Worm (Caenorhabditis elegans) whole organism, L3 larva: ENCODE results near the gene C01G10.4.
A peak's percentile ranks its signal among the peaks of the same experiment; 100 is the strongest.

Experiments
- ZK546.5 ChIP-seq: sonication (generic microtip); optimal IDR thresholded peaks from 2 replicates; lab custom pipeline; 2017; ENCODE audit warnings: missing biosample characterization, missing genetic modification characterization
- ama-1 ChIP-seq: fragments of 150-350 bp; optimal IDR thresholded peaks from 2 replicates; lab custom pipeline; 2018
- ceh-16 ChIP-seq: sonication (generic microtip); optimal IDR thresholded peaks from 2 replicates; lab custom pipeline; 2017; ENCODE audit warnings: missing biosample characterization, missing genetic modification characterization
- ceh-28 ChIP-seq: fragments of 150-350 bp; optimal IDR thresholded peaks from 2 replicates; lab custom pipeline; 2014; ENCODE audit warnings: missing biosample characterization, missing genetic modification reagents, missing genetic modification characterization
- ceh-9 ChIP-seq: sonication (generic microtip); optimal IDR thresholded peaks from 2 replicates; lab custom pipeline; 2018; ENCODE audit warnings: missing biosample characterization, missing genetic modification characterization
- daf-12 ChIP-seq: fragments of 150-350 bp; optimal IDR thresholded peaks from 2 replicates; lab custom pipeline; 2014; ENCODE audit warnings: missing biosample characterization, missing genetic modification reagents, missing genetic modification characterization
- egl-27 ChIP-seq: sonication (generic microtip); optimal IDR thresholded peaks from 4 replicates; lab custom pipeline; 2017; ENCODE audit warnings: missing biosample characterization, missing genetic modification reagents, missing genetic modification characterization
- egl-5 ChIP-seq: fragments of 150-350 bp; optimal IDR thresholded peaks from 2 replicates; lab custom pipeline; 2017; ENCODE audit warnings: missing biosample characterization, missing genetic modification reagents, missing genetic modification characterization, inconsistent platforms
- elt-1 ChIP-seq: fragments of 150-350 bp; optimal IDR thresholded peaks from 2 replicates; lab custom pipeline; 2014; ENCODE audit warnings: missing biosample characterization, missing genetic modification characterization
- elt-2 ChIP-seq: sonication (generic microtip); optimal IDR thresholded peaks from 2 replicates; lab custom pipeline; 2016; ENCODE audit warnings: missing genetic modification reagents, mild to moderate bottlenecking, missing genetic modification characterization, missing compliant biosample characterization
- elt-3 ChIP-seq, 3 experiments: fragments of 150-350 bp in 1 of 3; sonication (generic microtip) in 2 of 3; optimal IDR thresholded peaks; 2 replicates in 2 of 3; 4 replicates in 1 of 3; lab custom pipeline; 2014 to 2017; ENCODE audit warnings: missing biosample characterization in 3 of 3, missing genetic modification characterization in 3 of 3
- hmg-11 ChIP-seq: sonication (generic microtip); optimal IDR thresholded peaks from 2 replicates; lab custom pipeline; 2016; ENCODE audit warnings: missing genetic modification characterization, missing compliant biosample characterization
- jun-1 ChIP-seq: fragments of 150-350 bp; optimal IDR thresholded peaks from 2 replicates; lab custom pipeline; 2014; ENCODE audit warnings: missing biosample characterization, missing genetic modification reagents, missing genetic modification characterization
- lin-15B ChIP-seq: fragments of 150-350 bp; optimal IDR thresholded peaks from 2 replicates; lab custom pipeline; 2014; ENCODE audit warnings: missing biosample characterization, missing genetic modification characterization
- lin-39 ChIP-seq: fragments of 150-350 bp; optimal IDR thresholded peaks from 2 replicates; lab custom pipeline; 2018; ENCODE audit warnings: missing biosample characterization, missing genetic modification reagents, missing genetic modification characterization
- lsy-12 ChIP-seq: sonication (generic microtip); optimal IDR thresholded peaks from 2 replicates; lab custom pipeline; 2016; ENCODE audit warnings: mild to moderate bottlenecking, missing genetic modification characterization, missing compliant biosample characterization
- mdl-1 ChIP-seq: fragments of 150-350 bp; optimal IDR thresholded peaks from 2 replicates; lab custom pipeline; 2014; ENCODE audit warnings: missing biosample characterization, missing genetic modification characterization
- mml-1 ChIP-seq: fragments of 150-350 bp; sonication (generic microtip); optimal IDR thresholded peaks from 3 replicates; lab custom pipeline; 2014; ENCODE audit warnings: missing biosample characterization, missing genetic modification characterization
- nfya-1 ChIP-seq: sonication (generic microtip); optimal IDR thresholded peaks from 2 replicates; lab custom pipeline; 2017; ENCODE audit warnings: missing genetic modification characterization, mild to moderate bottlenecking, missing compliant biosample characterization, antibody characterized with exemption, moderate library complexity; ENCODE audit not compliant: insufficient read depth
- nhr-11 ChIP-seq: fragments of 150-350 bp; optimal IDR thresholded peaks from 2 replicates; lab custom pipeline; 2014; ENCODE audit warnings: missing biosample characterization, missing genetic modification characterization
- nhr-23 ChIP-seq: fragments of 150-350 bp; optimal IDR thresholded peaks from 2 replicates; lab custom pipeline; 2014; ENCODE audit warnings: missing biosample characterization, missing genetic modification reagents, missing genetic modification characterization
- nhr-237 ChIP-seq: fragments of 150-350 bp; optimal IDR thresholded peaks from 2 replicates; lab custom pipeline; 2014; ENCODE audit warnings: missing biosample characterization, missing genetic modification characterization
- nhr-25 ChIP-seq: sonication (generic microtip); optimal IDR thresholded peaks from 2 replicates; lab custom pipeline; 2017; ENCODE audit warnings: missing biosample characterization, missing genetic modification characterization
- nhr-67 ChIP-seq: fragments of 150-350 bp; optimal IDR thresholded peaks from 2 replicates; lab custom pipeline; 2014; ENCODE audit warnings: missing biosample characterization, missing genetic modification characterization
- nhr-76 ChIP-seq: fragments of 150-350 bp; sonication (generic microtip); optimal IDR thresholded peaks from 5 replicates; lab custom pipeline; 2014; ENCODE audit warnings: missing biosample characterization, missing genetic modification characterization
- nhr-77 ChIP-seq: fragments of 150-350 bp; optimal IDR thresholded peaks from 2 replicates; lab custom pipeline; 2014; ENCODE audit warnings: missing biosample characterization, missing genetic modification characterization
- pha-4 ChIP-seq: fragments of 150-350 bp; optimal IDR thresholded peaks from 2 replicates; lab custom pipeline; 2014; ENCODE audit warnings: missing biosample characterization, missing genetic modification reagents, missing genetic modification characterization
- pqm-1 ChIP-seq: fragments of 150-350 bp; optimal IDR thresholded peaks from 2 replicates; lab custom pipeline; 2017; ENCODE audit warnings: missing biosample characterization, missing genetic modification characterization, inconsistent platforms
- sea-2 ChIP-seq: fragments of 150-350 bp; sonication (generic microtip); optimal IDR thresholded peaks from 4 replicates; lab custom pipeline; 2014; ENCODE audit warnings: missing biosample characterization, missing genetic modification reagents, missing genetic modification characterization
- skn-1 ChIP-seq: fragments of 150-350 bp; optimal IDR thresholded peaks from 2 replicates; lab custom pipeline; 2014; ENCODE audit warnings: missing biosample characterization, missing genetic modification characterization
- snpc-4 ChIP-seq: fragments of 150-350 bp; optimal IDR thresholded peaks from 2 replicates; lab custom pipeline; 2014; ENCODE audit warnings: missing biosample characterization, missing genetic modification characterization
- tbx-2 ChIP-seq: sonication (generic microtip); optimal IDR thresholded peaks from 2 replicates; lab custom pipeline; 2016; ENCODE audit warnings: mild to moderate bottlenecking, missing genetic modification characterization, missing compliant biosample characterization
- unc-62 ChIP-seq: fragments of 150-350 bp; sonication (generic microtip); optimal IDR thresholded peaks from 4 replicates; lab custom pipeline; 2014; ENCODE audit warnings: missing biosample characterization, missing genetic modification reagents, missing genetic modification characterization
- zag-1 ChIP-seq: fragments of 150-350 bp; optimal IDR thresholded peaks from 2 replicates; lab custom pipeline; 2014; ENCODE audit warnings: missing biosample characterization, missing genetic modification characterization
- ztf-11 ChIP-seq: fragments of 150-350 bp; optimal IDR thresholded peaks from 2 replicates; lab custom pipeline; 2014; ENCODE audit warnings: missing biosample characterization, missing genetic modification characterization
- ztf-4 ChIP-seq: fragments of 150-350 bp; optimal IDR thresholded peaks from 2 replicates; lab custom pipeline; 2014; ENCODE audit warnings: missing biosample characterization, missing genetic modification characterization

The C01G10.4 gene

DNA sequence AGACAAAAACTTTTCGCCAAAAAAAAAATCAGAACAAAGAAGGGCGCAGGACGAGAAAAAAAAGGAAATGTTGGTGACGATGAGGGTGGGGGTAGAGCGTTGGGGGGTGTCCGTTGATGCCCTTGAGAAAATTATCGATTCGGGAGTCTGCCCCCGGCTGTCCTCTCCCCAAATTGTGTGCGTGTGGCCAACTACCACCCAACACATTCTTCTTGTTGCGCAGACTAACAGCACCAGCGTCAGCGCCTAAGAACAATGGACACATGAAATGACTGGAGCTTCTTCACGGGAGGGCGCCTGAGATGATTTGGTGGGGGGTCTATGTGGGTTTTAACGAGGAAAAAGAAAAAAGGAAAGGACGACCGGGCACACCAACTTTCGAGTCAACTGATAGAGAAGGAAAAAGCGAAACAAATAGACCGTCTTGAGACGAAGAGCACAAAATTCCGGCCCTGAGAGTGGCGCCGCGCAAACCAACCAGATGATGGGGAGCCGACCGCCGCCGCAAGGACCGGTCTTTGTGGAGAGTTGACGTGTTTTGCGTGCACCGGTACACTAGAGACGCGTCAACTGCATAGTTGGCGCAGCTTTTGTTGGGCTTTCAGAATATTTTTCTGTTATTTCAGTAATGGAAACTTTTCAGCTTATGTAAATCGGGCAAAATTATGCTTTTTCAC lies 24.3 kb upstream of the C01G10.4 start, which contains the start of gene C25D7.9:
Gene C25D7.9, plus strand, starts transcription at position 68 of the 677 bp plus-strand sequence.
- TF ChIP-seq lin-39: peak; percentile 20
- no peak for TF ChIP-seq tbx-2 (tag; lab: Kevin White, UChicago)
- TF ChIP-seq jun-1 (tag; lab: Kevin White, UChicago): no peak
- peak; percentile 33 for TF ChIP-seq nfya-1 (tag; lab: Kevin White, UChicago)
- no peak for TF ChIP-seq daf-12 (tag; lab: Kevin White, UChicago)
- no peak for TF ChIP-seq elt-3 (tag; optimal IDR thresholded peaks at IDR 0.05; lab: Kevin White, UChicago)
- no peak for TF ChIP-seq egl-27
- TF ChIP-seq unc-62 (GFP tag; lab: Kevin White, UChicago): no peak
- no peak for TF ChIP-seq ZK546.5 (tag; lab: Kevin White, UChicago)
- TF ChIP-seq lsy-12 (tag; lab: Kevin White, UChicago): no peak
- TF ChIP-seq ama-1 (lab: Kevin White, UChicago): no peak
- no peak for TF ChIP-seq nhr-237 (tag; lab: Kevin White, UChicago)
- peak; percentile 39 for TF ChIP-seq hmg-11 (tag; lab: Kevin White, UChicago)
- TF ChIP-seq lin-15B (tag; lab: Kevin White, UChicago): peak; percentile 45
- no peak for TF ChIP-seq snpc-4 (tag; lab: Kevin White, UChicago)
- no peak for TF ChIP-seq mml-1
- no peak for TF ChIP-seq ztf-11 (tag; lab: Kevin White, UChicago)
- no peak for TF ChIP-seq ztf-4
- no peak for TF ChIP-seq nhr-11 (tag; lab: Kevin White, UChicago)
- no peak for TF ChIP-seq nhr-23 (tag; lab: Kevin White, UChicago)
- TF ChIP-seq pqm-1 (tag; lab: Kevin White, UChicago): no peak
- TF ChIP-seq pha-4 (tag; lab: Kevin White, UChicago): peak; percentile 28
- TF ChIP-seq nhr-67 (tag; lab: Kevin White, UChicago): no peak
- no peak for TF ChIP-seq mdl-1 (tag; lab: Kevin White, UChicago)
- TF ChIP-seq zag-1 (tag; lab: Kevin White, UChicago): no peak
- TF ChIP-seq nhr-76: no peak
- TF ChIP-seq elt-1 (tag; lab: Kevin White, UChicago): no peak
- TF ChIP-seq nhr-77: no peak
- TF ChIP-seq ceh-16: no peak
- TF ChIP-seq nhr-25 (tag; lab: Kevin White, UChicago): peak; percentile 6

DNA sequence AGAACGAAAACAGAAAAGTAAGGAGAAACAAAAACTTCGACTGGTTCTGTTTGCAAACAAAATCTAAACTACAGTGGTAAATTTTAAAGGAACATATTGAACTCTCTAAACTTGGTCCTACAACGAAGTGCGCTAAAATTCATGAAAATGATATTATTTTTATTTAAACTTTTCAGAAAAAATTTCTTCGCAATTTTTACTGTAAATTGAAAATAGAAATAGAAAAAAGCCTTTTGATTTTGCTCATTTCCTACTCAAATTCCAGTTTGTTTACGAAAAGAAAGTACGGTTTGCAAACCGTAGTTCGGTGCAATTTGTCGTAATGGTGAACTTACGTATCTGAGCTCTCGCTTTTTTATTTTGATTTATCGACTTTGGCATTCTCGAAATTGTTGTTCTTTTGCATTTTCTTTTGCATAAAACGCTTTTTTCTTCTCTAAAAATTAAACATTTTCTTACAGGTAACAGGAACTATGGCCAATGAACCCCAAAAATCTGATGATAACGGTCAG lies 23.6 kb upstream of the C01G10.4 start, which contains the start of gene otub-1:
Gene otub-1, plus strand, starts transcription at position 462 of the 512 bp plus-strand sequence.
- TF ChIP-seq egl-27 (no peak), nhr-77 (no peak), nhr-23 (tag; lab: Kevin White, UChicago) (no peak), ceh-28 (tag; lab: Kevin White, UChicago) (no peak)

- no peak for TF ChIP-seq mml-1
- TF ChIP-seq ceh-28 (tag; lab: Kevin White, UChicago): no peak
- no peak for TF ChIP-seq sea-2 (GFP tag; lab: Kevin White, UChicago)
- no peak for TF ChIP-seq elt-1 (tag; lab: Kevin White, UChicago)
- TF ChIP-seq ceh-9 (tag; lab: Kevin White, UChicago): no peak
- no peak for TF ChIP-seq pqm-1 (tag; lab: Kevin White, UChicago)
- TF ChIP-seq nhr-11 (tag; lab: Kevin White, UChicago): no peak
- TF ChIP-seq unc-62 (GFP tag; lab: Kevin White, UChicago): no peak
- TF ChIP-seq elt-3 (tag; optimal IDR thresholded peaks at IDR 0.05; lab: Kevin White, UChicago): no peak
These were observed 22.4 kb upstream of the C01G10.4 start, which contains the start of gene C25D7.10 for ce11 chrV:15067165-15067564. C25D7.10 (plus strand) TSS chrV:15067465.

ce11 chrV:15068378-15068777 lies 21.2 kb upstream of the C01G10.4 start, which contains the start of gene dnj-3:
dnj-3 (plus strand) TSS chrV:15068678.
- no peak for TF ChIP-seq snpc-4 (tag; lab: Kevin White, UChicago)
- no peak for TF ChIP-seq sea-2 (GFP tag; lab: Kevin White, UChicago)
- no peak for TF ChIP-seq skn-1 (tag; lab: Kevin White, UChicago)
- no peak for TF ChIP-seq nhr-25 (tag; lab: Kevin White, UChicago)
- TF ChIP-seq nhr-76: no peak
- no peak for TF ChIP-seq nhr-237 (tag; lab: Kevin White, UChicago)
- TF ChIP-seq tbx-2 (tag; lab: Kevin White, UChicago): no peak
- no peak for TF ChIP-seq ztf-11 (tag; lab: Kevin White, UChicago)
- no peak for TF ChIP-seq elt-2 (tag; lab: Kevin White, UChicago)
- TF ChIP-seq egl-5: no peak
